Fruit fly (Drosophila melanogaster) whole organism, wandering third instar larva: Measurements from ENCODE around the gene Muc30E.

Experiments used
- Abd-B ChIP-seq: fragments of >200 bp; optimal IDR thresholded peaks from 2 replicates; lab custom pipeline; 2017; ENCODE audit warnings: missing biosample characterization, missing genetic modification characterization
- CG32264 ChIP-seq: fragments of 200-800 bp; sonication (Bioruptor generic); optimal IDR thresholded peaks from 2 replicates; lab custom pipeline; 2016; ENCODE audit warnings: missing biosample characterization, missing genetic modification characterization
- CG9705 ChIP-seq: fragments of 200-800 bp; sonication (Bioruptor generic); optimal IDR thresholded peaks from 2 replicates; lab custom pipeline; 2018; ENCODE audit warnings: missing biosample characterization, mild to moderate bottlenecking, missing genetic modification characterization
- CrebA ChIP-seq: fragments of 200-800 bp; sonication (Bioruptor generic); optimal IDR thresholded peaks from 2 replicates; lab custom pipeline; 2016; ENCODE audit warnings: missing biosample characterization, mild to moderate bottlenecking, missing genetic modification characterization, borderline replicate concordance
- Dfd ChIP-seq: fragments of >200 bp; optimal IDR thresholded peaks from 2 replicates; lab custom pipeline; 2017; ENCODE audit warnings: missing biosample characterization, missing genetic modification characterization
- Dif ChIP-seq: fragments of 200-275, 200-300 bp; sonication (Bioruptor generic); optimal IDR thresholded peaks from 2 replicates; lab custom pipeline; 2018; ENCODE audit warnings: missing biosample characterization, missing genetic modification characterization; ENCODE audit not compliant: partially characterized antibody
- GATAd ChIP-seq: sonication (Bioruptor generic); optimal IDR thresholded peaks from 2 replicates; lab custom pipeline; 2016; ENCODE audit warnings: missing biosample characterization, missing genetic modification characterization
- HLH106 ChIP-seq: fragments of 200-800 bp; optimal IDR thresholded peaks from 3 replicates; lab custom pipeline; 2019; ENCODE audit warnings: missing biosample characterization, mild to moderate bottlenecking, missing genetic modification characterization, moderate library complexity
- Hnf4 ChIP-seq: fragments of 200-800 bp; sonication (Bioruptor generic); optimal IDR thresholded peaks from 2 replicates; lab custom pipeline; 2016; ENCODE audit warnings: missing biosample characterization, mild to moderate bottlenecking, missing genetic modification characterization
- Hr78 ChIP-seq: fragments of >200 bp; optimal IDR thresholded peaks from 2 replicates; lab custom pipeline; 2017; ENCODE audit warnings: missing biosample characterization, missing genetic modification characterization
- Hr83 ChIP-seq: fragments of 200-300 bp; sonication (Bioruptor generic); optimal IDR thresholded peaks from 2 replicates; lab custom pipeline; 2016; ENCODE audit warnings: missing biosample characterization, mild to moderate bottlenecking, missing genetic modification characterization, moderate library complexity; ENCODE audit not compliant: poor library complexity, severe bottlenecking
- Jra ChIP-seq: sonication (Bioruptor generic); optimal IDR thresholded peaks from 2 replicates; lab custom pipeline; 2016; ENCODE audit warnings: missing biosample characterization, missing genetic modification characterization
- Mio ChIP-seq: sonication (Bioruptor generic); optimal IDR thresholded peaks from 2 replicates; lab custom pipeline; 2016; ENCODE audit warnings: missing biosample characterization, missing genetic modification characterization
- Myc ChIP-seq: fragments of >200 bp; optimal IDR thresholded peaks from 2 replicates; lab custom pipeline; 2017
- N ChIP-seq: fragments of >200 bp; optimal IDR thresholded peaks from 2 replicates; lab custom pipeline; 2018; ENCODE audit warnings: missing biosample characterization, missing external identifiers, missing genetic modification characterization
- OdsH ChIP-seq: fragments of 200-800 bp; sonication (Bioruptor generic); optimal IDR thresholded peaks from 2 replicates; lab custom pipeline; 2016; ENCODE audit warnings: missing biosample characterization, mild to moderate bottlenecking, missing genetic modification characterization
- Rel ChIP-seq, 2 experiments: fragments of 200-800 bp; sonication (Bioruptor generic) in 1 of 2; optimal IDR thresholded peaks; 2 replicates in 1 of 2; 3 replicates in 1 of 2; lab custom pipeline; 2016 to 2019; ENCODE audit warnings: mild to moderate bottlenecking in 2 of 2, missing biosample characterization in 2 of 2, missing genetic modification characterization in 2 of 2, moderate library complexity in 1 of 2
- Sp1 ChIP-seq: fragments of 200-800 bp; sonication (Bioruptor generic); optimal IDR thresholded peaks from 3 replicates; lab custom pipeline; 2019; ENCODE audit warnings: missing biosample characterization, mild to moderate bottlenecking, missing genetic modification characterization, moderate library complexity
- Vsx2 ChIP-seq: fragments of 200-300, 225-300 bp; sonication (Bioruptor generic); optimal IDR thresholded peaks from 2 replicates; lab custom pipeline; 2018; ENCODE audit warnings: missing biosample characterization, missing genetic modification characterization; ENCODE audit not compliant: partially characterized antibody
- br ChIP-seq: fragments of 200-800 bp; sonication (Bioruptor generic); optimal IDR thresholded peaks from 2 replicates; lab custom pipeline; 2016; ENCODE audit warnings: missing biosample characterization, missing genetic modification characterization
- brk ChIP-seq: fragments of 200-800 bp; sonication (Bioruptor generic); optimal IDR thresholded peaks from 2 replicates; lab custom pipeline; 2016; ENCODE audit warnings: missing biosample characterization, mild to moderate bottlenecking, missing genetic modification characterization
- dl ChIP-seq, 2 experiments: fragments of 175-275, 200-275 bp in 1 of 2; fragments of 200-275 bp in 1 of 2; sonication (Bioruptor generic); optimal IDR thresholded peaks; lab custom pipeline; 2018; ENCODE audit warnings: mild to moderate bottlenecking in 2 of 2, missing biosample characterization in 2 of 2, missing genetic modification characterization in 2 of 2, moderate library complexity in 2 of 2; ENCODE audit not compliant: partially characterized antibody in 2 of 2, insufficient read depth in 1 of 2
- dsf ChIP-seq: sonication (Bioruptor generic); optimal IDR thresholded peaks from 2 replicates; lab custom pipeline; 2016; ENCODE audit warnings: missing biosample characterization, missing genetic modification characterization, borderline replicate concordance
- ey ChIP-seq: fragments of 200-800 bp; sonication (Bioruptor generic); optimal IDR thresholded peaks from 2 replicates; lab custom pipeline; 2016; ENCODE audit warnings: missing biosample characterization, missing genetic modification characterization
- foxo ChIP-seq, 2 experiments: fragments of 200-800 bp; sonication (Bioruptor generic); optimal IDR thresholded peaks; 2 replicates in 1 of 2; 3 replicates in 1 of 2; lab custom pipeline; 2016 to 2017; ENCODE audit warnings: missing biosample characterization in 2 of 2, missing genetic modification characterization in 2 of 2
- fru ChIP-seq: fragments of 200-800 bp; sonication (Bioruptor generic); optimal IDR thresholded peaks from 3 replicates; lab custom pipeline; 2016; ENCODE audit warnings: missing biosample characterization, mild to moderate bottlenecking, missing genetic modification characterization
- h ChIP-seq: fragments of 200-800 bp; sonication (Bioruptor generic); optimal IDR thresholded peaks from 3 replicates; lab custom pipeline; 2016; ENCODE audit warnings: missing biosample characterization, mild to moderate bottlenecking, missing genetic modification characterization
- jim ChIP-seq: fragments of 175-275, 200-325 bp; sonication (Bioruptor generic); optimal IDR thresholded peaks from 2 replicates; lab custom pipeline; 2016; ENCODE audit warnings: missing biosample characterization, mild to moderate bottlenecking, missing genetic modification characterization
- lola ChIP-seq: fragments of >200 bp; optimal IDR thresholded peaks from 2 replicates; lab custom pipeline; 2017; ENCODE audit warnings: missing biosample characterization, missing genetic modification characterization
- pan ChIP-seq: fragments of >200 bp; optimal IDR thresholded peaks from 2 replicates; lab custom pipeline; 2017
- psq ChIP-seq: fragments of 200-800 bp; sonication (Bioruptor generic); optimal IDR thresholded peaks from 3 replicates; lab custom pipeline; 2017; ENCODE audit warnings: missing biosample characterization, mild to moderate bottlenecking, missing genetic modification characterization, moderate library complexity
- rgr ChIP-seq: fragments of 200-800 bp; sonication (Bioruptor generic); optimal IDR thresholded peaks from 3 replicates; lab custom pipeline; 2016; ENCODE audit warnings: missing biosample characterization, mild to moderate bottlenecking, missing genetic modification characterization
- sage ChIP-seq: fragments of 200-800 bp; sonication (Bioruptor generic); optimal IDR thresholded peaks from 2 replicates; lab custom pipeline; 2016; ENCODE audit warnings: missing biosample characterization, mild to moderate bottlenecking, missing genetic modification characterization
- sv ChIP-seq: fragments of 200-800 bp; sonication (Bioruptor generic); optimal IDR thresholded peaks from 3 replicates; lab custom pipeline; 2016; ENCODE audit warnings: missing biosample characterization, missing genetic modification characterization
- tai ChIP-seq: sonication (Bioruptor generic); optimal IDR thresholded peaks from 2 replicates; lab custom pipeline; 2016; ENCODE audit warnings: missing biosample characterization, missing genetic modification characterization
- usp ChIP-seq: fragments of >200 bp; optimal IDR thresholded peaks from 2 replicates; lab custom pipeline; 2017; ENCODE audit warnings: missing biosample characterization, missing genetic modification characterization
- woc ChIP-seq: sonication (Bioruptor generic); optimal IDR thresholded peaks from 2 replicates; lab custom pipeline; 2016; ENCODE audit warnings: missing biosample characterization, mild to moderate bottlenecking, missing genetic modification characterization

The Muc30E gene

dm6 chr2L:9912570-9913260 lies 9.8 kb upstream of the Muc30E start, which contains the start of the genes Etl1 and Srp54:
Gene Etl1 (minus strand): TSS chr2L:9912608.
Gene Srp54 (plus strand): TSS chr2L:9912911.
- TF ChIP-seq foxo (GFP tag; optimal IDR thresholded peaks at IDR 0.05; lab: Kevin White, UChicago) (peak in 1 of 2 experiments; percentile 25), Vsx2 (GFP tag; lab: Kevin White, UChicago) (no peak), Myc (lab: Kevin White, UChicago) (peak; percentile 2), h (peak; percentile 13), OdsH (GFP tag; lab: Kevin White, UChicago) (no peak), CG9705 (GFP tag; lab: Kevin White, UChicago) (no peak), ey (GFP tag; lab: Kevin White, UChicago) (no peak), Dfd (GFP tag; lab: Kevin White, UChicago) (no peak), woc (GFP tag; lab: Kevin White, UChicago) (no peak), Sp1 (GFP tag; lab: Kevin White, UChicago) (no peak), tai (GFP tag; lab: Kevin White, UChicago) (no peak), sage (no peak), CrebA (no peak), br (GFP tag; lab: Kevin White, UChicago) (no peak), jim (GFP tag; lab: Kevin White, UChicago) (no peak), psq (GFP tag; lab: Kevin White, UChicago) (no peak), lola (GFP tag; lab: Kevin White, UChicago) (no peak), CG32264 (no peak), Rel (GFP tag; optimal IDR thresholded peaks at IDR 0.05; lab: Kevin White, UChicago) (no peak), Rel (tag; optimal IDR thresholded peaks at IDR 0.05; lab: Kevin White, UChicago) (peak; percentile 1), sv (no peak), GATAd (GFP tag; lab: Kevin White, UChicago) (no peak), pan (lab: Kevin White, UChicago) (no peak), HLH106 (tag; lab: Kevin White, UChicago) (no peak), brk (GFP tag; lab: Kevin White, UChicago) (no peak), usp (no peak), Dif (no peak), dsf (GFP tag; lab: Kevin White, UChicago) (no peak), Hr83 (GFP tag; lab: Kevin White, UChicago) (peak; percentile 2), N (GFP tag; lab: Kevin White, UChicago) (no peak), fru (no peak), Hnf4 (GFP tag; lab: Kevin White, UChicago) (peak; percentile 31), dl (GFP tag; optimal IDR thresholded peaks at IDR 0.05; lab: Kevin White, UChicago; ENCODE audit: insufficient read depth in 1 of 2, partially characterized antibody in 2 of 2) (no peak), Abd-B (no peak), Hr78 (GFP tag; lab: Kevin White, UChicago) (no peak), Mio (GFP tag; lab: Kevin White, UChicago) (no peak), rgr (GFP tag; lab: Kevin White, UChicago) (no peak), Jra (GFP tag; lab: Kevin White, UChicago) (peak; percentile 30)

dm6 chr2L:9911783-9912182 lies 8.9 kb upstream of the Muc30E start:
- TF ChIP-seq CrebA: no peak
- peak; percentile 9 for TF ChIP-seq Sp1 (GFP tag; lab: Kevin White, UChicago)
- TF ChIP-seq Rel (GFP tag; optimal IDR thresholded peaks at IDR 0.05; lab: Kevin White, UChicago): no peak
- peak; percentile 87 for TF ChIP-seq Rel (tag; optimal IDR thresholded peaks at IDR 0.05; lab: Kevin White, UChicago)
- TF ChIP-seq HLH106 (tag; lab: Kevin White, UChicago): peak; percentile 26
- peak; percentile 2 for TF ChIP-seq Hnf4 (GFP tag; lab: Kevin White, UChicago)
- no peak for TF ChIP-seq Hr83 (GFP tag; lab: Kevin White, UChicago)
- peak; percentile 20 for TF ChIP-seq fru
- no peak for TF ChIP-seq usp
- peak in 1 of 2 experiments; percentile 28 for TF ChIP-seq foxo (GFP tag; optimal IDR thresholded peaks at IDR 0.05; lab: Kevin White, UChicago)
- TF ChIP-seq h: peak; percentile 31
- peak; percentile 7 for TF ChIP-seq ey (GFP tag; lab: Kevin White, UChicago)
- TF ChIP-seq, all 38 proteins: peak for 8
